Worm (Caenorhabditis elegans) whole organism, early embryonic: ENCODE data around the gene ZK6.6.

Experiments
- B0310.2 ChIP-seq: sonication (generic microtip); optimal IDR thresholded peaks from 2 replicates; lab custom pipeline; 2016; ENCODE audit warnings: mild to moderate bottlenecking, missing genetic modification characterization, missing compliant biosample characterization
- F13C5.2 ChIP-seq: sonication (generic microtip); optimal IDR thresholded peaks from 2 replicates; lab custom pipeline; 2017; ENCODE audit warnings: mild to moderate bottlenecking, missing genetic modification characterization, inconsistent platforms, missing compliant biosample characterization
- aly-1 ChIP-seq: sonication (generic microtip); optimal IDR thresholded peaks from 2 replicates; lab custom pipeline; 2016; ENCODE audit warnings: missing genetic modification characterization, missing compliant biosample characterization
- ama-1 ChIP-seq: fragments of 150-350 bp; optimal IDR thresholded peaks from 2 replicates; lab custom pipeline; 2014
- ceh-13 ChIP-seq: fragments of 200-800 bp; sonication (Bioruptor generic); optimal IDR thresholded peaks from 2 replicates; lab custom pipeline; 2018; ENCODE audit warnings: mild to moderate bottlenecking, missing genetic modification characterization, missing compliant biosample characterization
- ceh-36 ChIP-seq: sonication (generic microtip); optimal IDR thresholded peaks from 2 replicates; lab custom pipeline; 2016; ENCODE audit warnings: missing genetic modification characterization, inconsistent platforms, missing compliant biosample characterization
- ets-7 ChIP-seq: sonication (generic microtip); optimal IDR thresholded peaks from 2 replicates; lab custom pipeline; 2016; ENCODE audit warnings: missing genotype, missing genetic modification characterization, missing compliant biosample characterization
- flt-1 ChIP-seq: fragments of 200-800 bp; sonication (Bioruptor generic); IDR thresholded peaks from 2 replicates; pipeline ENCODE4 v1.3.6; 2022; ENCODE audit warnings: missing genetic modification characterization, missing compliant biosample characterization
- hmbx-1 ChIP-seq: sonication (generic microtip); optimal IDR thresholded peaks from 2 replicates; lab custom pipeline; 2016; ENCODE audit warnings: mild to moderate bottlenecking, missing genetic modification characterization, missing compliant biosample characterization
- hmg-4 ChIP-seq: fragments of 200-800 bp; sonication (Bioruptor generic); optimal IDR thresholded peaks from 2 replicates; lab custom pipeline; 2018; ENCODE audit warnings: mild to moderate bottlenecking, missing genetic modification characterization, missing compliant biosample characterization
- hnd-1 ChIP-seq: sonication (generic microtip); optimal IDR thresholded peaks from 2 replicates; lab custom pipeline; 2016; ENCODE audit warnings: missing genetic modification characterization, missing compliant biosample characterization
- pes-1 ChIP-seq: fragments of 200-800 bp; sonication (Bioruptor generic); IDR thresholded peaks from 2 replicates; pipeline ENCODE4 v1.3.6; 2022; ENCODE audit warnings: missing genetic modification reagents, missing genetic modification characterization, missing compliant biosample characterization
- scrt-1 ChIP-seq: fragments of 200-800 bp; sonication (Bioruptor generic); IDR thresholded peaks from 2 replicates; pipeline ENCODE4 v1.3.6; 2022; ENCODE audit warnings: missing genetic modification characterization, missing compliant biosample characterization
- sea-1 ChIP-seq: fragments of 200-800 bp; sonication (Bioruptor generic); conservative IDR thresholded peaks from 2 replicates; pipeline ENCODE4 v1.3.6; 2022; ENCODE audit warnings: missing genetic modification characterization, missing compliant biosample characterization
- tbx-11 ChIP-seq: fragments of 200-800 bp; sonication (Bioruptor generic); IDR thresholded peaks from 2 replicates; pipeline ENCODE4 v1.3.6; 2022; ENCODE audit warnings: missing genetic modification characterization, missing compliant biosample characterization
- tbx-37 ChIP-seq: fragments of 200-800 bp; sonication (Bioruptor generic); conservative IDR thresholded peaks from 2 replicates; pipeline ENCODE4 v1.3.6; 2022; ENCODE audit warnings: missing genetic modification reagents, missing genetic modification characterization, missing compliant biosample characterization
- tra-4 ChIP-seq: sonication (generic microtip); optimal IDR thresholded peaks from 2 replicates; lab custom pipeline; 2017; ENCODE audit warnings: missing genetic modification characterization, missing compliant biosample characterization

ZK6.6 gene

ce11 chrV:417656-418353 is 29.3 kb downstream of the ZK6.6 start, which contains the start of gene irg-8:
Gene irg-8, minus strand, starts transcription at chrV:417706.
- TF ChIP-seq tbx-11 (GFP tag; lab: Robert Waterston, UW) (no peak), ceh-36 (tag; lab: Kevin White, UChicago) (no peak), tra-4 (no peak), pes-1 (no peak), tbx-37 (GFP tag; lab: Robert Waterston, UW) (no peak), F13C5.2 (tag; lab: Kevin White, UChicago) (no peak), aly-1 (tag; lab: Kevin White, UChicago) (no peak), hnd-1 (tag; lab: Kevin White, UChicago) (no peak), sea-1 (GFP tag; lab: Robert Waterston, UW) (no peak), ceh-13 (no peak), ama-1 (lab: Kevin White, UChicago) (no peak), hmbx-1 (tag; lab: Kevin White, UChicago) (no peak), hmg-4 (no peak), flt-1 (GFP tag; lab: Robert Waterston, UW) (no peak), scrt-1 (GFP tag; lab: Robert Waterston, UW) (no peak), ets-7 (tag; lab: Kevin White, UChicago) (no peak)

- TF ChIP-seq scrt-1 (GFP tag; lab: Robert Waterston, UW) (no peak), pes-1 (no peak), tbx-37 (GFP tag; lab: Robert Waterston, UW) (no peak), tbx-11 (GFP tag; lab: Robert Waterston, UW) (no peak), sea-1 (GFP tag; lab: Robert Waterston, UW) (no peak), B0310.2 (no peak), ceh-36 (tag; lab: Kevin White, UChicago) (no peak)
These were observed 29.9 kb downstream of the ZK6.6 start, which contains the start of gene Y39D8A.1 for ce11 chrV:418432-418831. Gene Y39D8A.1, plus strand, starts transcription at chrV:418732.

ce11 chrV:422133-422532 is 33.6 kb downstream of the ZK6.6 start, which contains the start of gene dod-20:
Gene dod-20, plus strand, starts transcription at chrV:422433.
- TF ChIP-seq aly-1 (tag; lab: Kevin White, UChicago) = no peak
- TF ChIP-seq hnd-1 (tag; lab: Kevin White, UChicago) = no peak
- TF ChIP-seq sea-1 (GFP tag; lab: Robert Waterston, UW) = no peak
- no peak for TF ChIP-seq B0310.2
- TF ChIP-seq ama-1 (lab: Kevin White, UChicago) = no peak
- TF ChIP-seq F13C5.2 (tag; lab: Kevin White, UChicago) = no peak
- no peak for TF ChIP-seq hmg-4

ce11 chrV:424140-424539 is 35.6 kb downstream of the ZK6.6 start, which contains the start of gene B0554.5:
Gene B0554.5, plus strand, starts transcription at chrV:424440.
- TF ChIP-seq tbx-11 (GFP tag; lab: Robert Waterston, UW) (no peak), flt-1 (GFP tag; lab: Robert Waterston, UW) (no peak), ama-1 (lab: Kevin White, UChicago) (no peak), F13C5.2 (tag; lab: Kevin White, UChicago) (no peak), ets-7 (tag; lab: Kevin White, UChicago) (no peak), scrt-1 (GFP tag; lab: Robert Waterston, UW) (no peak), B0310.2 (no peak)

- TF ChIP-seq hmg-4 (no peak), tbx-11 (GFP tag; lab: Robert Waterston, UW) (no peak)
These were observed 40.3 kb downstream of the ZK6.6 start, which contains the start of gene B0554.4 for ce11 chrV:428844-429243. Gene B0554.4, plus strand, starts transcription at chrV:429144.

ce11 chrV:432991-433390 is 44.5 kb downstream of the ZK6.6 start:
- TF ChIP-seq hmbx-1 (tag; lab: Kevin White, UChicago) = no peak
- TF ChIP-seq sea-1 (GFP tag; lab: Robert Waterston, UW) = no peak
- no peak for TF ChIP-seq ets-7 (tag; lab: Kevin White, UChicago)
- TF ChIP-seq B0310.2 = no peak
- no peak for TF ChIP-seq pes-1
- TF ChIP-seq hmg-4 = no peak
- no peak for TF ChIP-seq tra-4
- TF ChIP-seq F13C5.2 (tag; lab: Kevin White, UChicago) = no peak
- no peak for TF ChIP-seq ceh-36 (tag; lab: Kevin White, UChicago)
- TF ChIP-seq tbx-11 (GFP tag; lab: Robert Waterston, UW) = no peak
- no peak for TF ChIP-seq tbx-37 (GFP tag; lab: Robert Waterston, UW)
- no peak for TF ChIP-seq aly-1 (tag; lab: Kevin White, UChicago)
- no peak for TF ChIP-seq ama-1 (lab: Kevin White, UChicago)
- TF ChIP-seq scrt-1 (GFP tag; lab: Robert Waterston, UW) = no peak
- no peak for TF ChIP-seq hnd-1 (tag; lab: Kevin White, UChicago)
- TF ChIP-seq flt-1 (GFP tag; lab: Robert Waterston, UW) = no peak
- no peak for TF ChIP-seq ceh-13

- TF ChIP-seq B0310.2 (no peak), ets-7 (tag; lab: Kevin White, UChicago) (no peak), ceh-13 (no peak), flt-1 (GFP tag; lab: Robert Waterston, UW) (no peak), ceh-36 (tag; lab: Kevin White, UChicago) (no peak), aly-1 (tag; lab: Kevin White, UChicago) (no peak), pes-1 (no peak), F13C5.2 (tag; lab: Kevin White, UChicago) (no peak)
These were observed 45.4 kb downstream of the ZK6.6 start, which contains the start of gene B0554.2 for ce11 chrV:433898-434297. Gene B0554.2, plus strand, starts transcription at chrV:434198.

ce11 chrV:438094-438493 is 49.6 kb downstream of the ZK6.6 start, which contains the start of gene B0554.1:
Gene B0554.1, plus strand, starts transcription at chrV:438394.
- TF ChIP-seq sea-1 (GFP tag; lab: Robert Waterston, UW) (no peak), ets-7 (tag; lab: Kevin White, UChicago) (no peak), F13C5.2 (tag; lab: Kevin White, UChicago) (no peak), flt-1 (GFP tag; lab: Robert Waterston, UW) (no peak), tra-4 (no peak), B0310.2 (no peak), scrt-1 (GFP tag; lab: Robert Waterston, UW) (no peak), pes-1 (no peak), hmbx-1 (tag; lab: Kevin White, UChicago) (no peak), hmg-4 (no peak), tbx-11 (GFP tag; lab: Robert Waterston, UW) (no peak)
